Worm (Caenorhabditis elegans) whole organism, early embryonic: ENCODE data around the gene deg-1.

Experiments
- B0310.2 ChIP-seq: sonication (generic microtip); optimal IDR thresholded peaks from 2 replicates; lab custom pipeline; 2016; ENCODE audit warnings: mild to moderate bottlenecking, missing genetic modification characterization, missing compliant biosample characterization
- F13C5.2 ChIP-seq: sonication (generic microtip); optimal IDR thresholded peaks from 2 replicates; lab custom pipeline; 2017; ENCODE audit warnings: mild to moderate bottlenecking, missing genetic modification characterization, inconsistent platforms, missing compliant biosample characterization
- aly-1 ChIP-seq: sonication (generic microtip); optimal IDR thresholded peaks from 2 replicates; lab custom pipeline; 2016; ENCODE audit warnings: missing genetic modification characterization, missing compliant biosample characterization
- ama-1 ChIP-seq: fragments of 150-350 bp; optimal IDR thresholded peaks from 2 replicates; lab custom pipeline; 2014
- ceh-13 ChIP-seq: fragments of 200-800 bp; sonication (Bioruptor generic); optimal IDR thresholded peaks from 2 replicates; lab custom pipeline; 2018; ENCODE audit warnings: mild to moderate bottlenecking, missing genetic modification characterization, missing compliant biosample characterization
- flt-1 ChIP-seq: fragments of 200-800 bp; sonication (Bioruptor generic); IDR thresholded peaks from 2 replicates; pipeline ENCODE4 v1.3.6; 2022; ENCODE audit warnings: missing genetic modification characterization, missing compliant biosample characterization
- hmbx-1 ChIP-seq: sonication (generic microtip); optimal IDR thresholded peaks from 2 replicates; lab custom pipeline; 2016; ENCODE audit warnings: mild to moderate bottlenecking, missing genetic modification characterization, missing compliant biosample characterization
- hmg-4 ChIP-seq: fragments of 200-800 bp; sonication (Bioruptor generic); optimal IDR thresholded peaks from 2 replicates; lab custom pipeline; 2018; ENCODE audit warnings: mild to moderate bottlenecking, missing genetic modification characterization, missing compliant biosample characterization
- hnd-1 ChIP-seq: sonication (generic microtip); optimal IDR thresholded peaks from 2 replicates; lab custom pipeline; 2016; ENCODE audit warnings: missing genetic modification characterization, missing compliant biosample characterization
- tbx-11 ChIP-seq: fragments of 200-800 bp; sonication (Bioruptor generic); IDR thresholded peaks from 2 replicates; pipeline ENCODE4 v1.3.6; 2022; ENCODE audit warnings: missing genetic modification characterization, missing compliant biosample characterization
- tbx-37 ChIP-seq: fragments of 200-800 bp; sonication (Bioruptor generic); conservative IDR thresholded peaks from 2 replicates; pipeline ENCODE4 v1.3.6; 2022; ENCODE audit warnings: missing genetic modification reagents, missing genetic modification characterization, missing compliant biosample characterization

DNA sequence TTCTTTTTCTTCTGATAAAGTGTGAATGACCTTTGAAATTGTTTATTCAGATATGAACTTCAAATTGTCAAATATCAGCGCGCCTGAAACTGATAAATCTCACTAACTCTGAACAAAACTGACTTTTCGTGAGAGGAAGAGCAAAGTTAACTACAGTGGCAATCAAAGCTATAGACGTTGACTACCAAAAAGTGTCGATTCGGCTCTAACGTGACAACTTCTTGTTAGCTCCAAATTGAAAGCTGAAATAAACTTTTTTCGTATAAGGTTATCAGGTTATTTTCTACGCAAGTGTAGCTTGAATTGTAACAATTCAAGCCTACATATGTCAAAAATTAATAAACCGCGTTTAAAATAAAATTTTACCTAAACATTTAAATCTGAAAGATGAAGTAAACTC is 26.5 kb upstream of the deg-1 start:
- TF ChIP-seq tbx-11 (GFP tag; lab: Robert Waterston, UW): no peak
- TF ChIP-seq B0310.2: no peak
- TF ChIP-seq hmbx-1 (tag; lab: Kevin White, UChicago): no peak
- no peak for TF ChIP-seq flt-1
- no peak for TF ChIP-seq ama-1 (lab: Kevin White, UChicago)
- no peak for TF ChIP-seq aly-1 (tag; lab: Kevin White, UChicago)
- no peak for TF ChIP-seq hnd-1 (tag; lab: Kevin White, UChicago)
- no peak for TF ChIP-seq F13C5.2
- TF ChIP-seq hmg-4 (GFP tag; lab: Kevin White, UChicago): no peak
- TF ChIP-seq tbx-37 (GFP tag; lab: Robert Waterston, UW): no peak
- TF ChIP-seq ceh-13 (GFP tag; lab: Kevin White, UChicago): no peak
